Worm (Caenorhabditis elegans) whole organism, early embryonic: ENCODE results near the gene rpa-1.

ENCODE experiments used
- aly-1 ChIP-seq: sonication (generic microtip); optimal IDR thresholded peaks from 2 replicates; lab custom pipeline; 2016; ENCODE audit warnings: missing genetic modification characterization, missing compliant biosample characterization
- ama-1 ChIP-seq: fragments of 150-350 bp; optimal IDR thresholded peaks from 2 replicates; lab custom pipeline; 2014
- ceh-13 ChIP-seq: fragments of 200-800 bp; sonication (Bioruptor generic); optimal IDR thresholded peaks from 2 replicates; lab custom pipeline; 2018; ENCODE audit warnings: mild to moderate bottlenecking, missing genetic modification characterization, missing compliant biosample characterization
- ceh-36 ChIP-seq: sonication (generic microtip); optimal IDR thresholded peaks from 2 replicates; lab custom pipeline; 2016; ENCODE audit warnings: missing genetic modification characterization, inconsistent platforms, missing compliant biosample characterization
- flt-1 ChIP-seq: fragments of 200-800 bp; sonication (Bioruptor generic); IDR thresholded peaks from 2 replicates; pipeline ENCODE4 v1.3.6; 2022; ENCODE audit warnings: missing genetic modification characterization, missing compliant biosample characterization
- hmbx-1 ChIP-seq: sonication (generic microtip); optimal IDR thresholded peaks from 2 replicates; lab custom pipeline; 2016; ENCODE audit warnings: mild to moderate bottlenecking, missing genetic modification characterization, missing compliant biosample characterization
- hnd-1 ChIP-seq: sonication (generic microtip); optimal IDR thresholded peaks from 2 replicates; lab custom pipeline; 2016; ENCODE audit warnings: missing genetic modification characterization, missing compliant biosample characterization
- sea-1 ChIP-seq: fragments of 200-800 bp; sonication (Bioruptor generic); conservative IDR thresholded peaks from 2 replicates; pipeline ENCODE4 v1.3.6; 2022; ENCODE audit warnings: missing genetic modification characterization, missing compliant biosample characterization
- tbx-11 ChIP-seq: fragments of 200-800 bp; sonication (Bioruptor generic); IDR thresholded peaks from 2 replicates; pipeline ENCODE4 v1.3.6; 2022; ENCODE audit warnings: missing genetic modification characterization, missing compliant biosample characterization
- tbx-37 ChIP-seq: fragments of 200-800 bp; sonication (Bioruptor generic); conservative IDR thresholded peaks from 2 replicates; pipeline ENCODE4 v1.3.6; 2022; ENCODE audit warnings: missing genetic modification reagents, missing genetic modification characterization, missing compliant biosample characterization
- tra-4 ChIP-seq: sonication (generic microtip); optimal IDR thresholded peaks from 2 replicates; lab custom pipeline; 2017; ENCODE audit warnings: missing genetic modification characterization, missing compliant biosample characterization

ce11 chrII:7651171-7651570, 13.2 kb upstream of the rpa-1 start, which contains the start of gene pde-4:
- TF ChIP-seq tbx-11 (GFP tag; lab: Robert Waterston, UW) (no peak), ama-1 (no peak), hnd-1 (no peak), tra-4 (tag; lab: Kevin White, UChicago) (no peak), ceh-36 (tag; lab: Kevin White, UChicago) (no peak), hmbx-1 (tag; lab: Kevin White, UChicago) (no peak), sea-1 (GFP tag; lab: Robert Waterston, UW) (no peak), flt-1 (GFP tag; lab: Robert Waterston, UW) (no peak), ceh-13 (GFP tag; lab: Kevin White, UChicago) (no peak), tbx-37 (GFP tag; lab: Robert Waterston, UW) (no peak), aly-1 (tag; lab: Kevin White, UChicago) (no peak)
